Fruit fly (Drosophila melanogaster): Measurements from ENCODE around the gene tut.

tut gene

dm6 chr3L:8186627-8187396, 23.7 kb downstream of the tut start, which contains the start of the genes ERR and Atg18a (continued):
- no peak for TF ChIP-seq mirr (GFP tag; optimal IDR thresholded peaks at IDR 0.05)
- peak; percentile 76 for TF ChIP-seq CG8089 (GFP tag; optimal IDR thresholded peaks at IDR 0.05)
- TF ChIP-seq CG6254 (GFP tag; optimal IDR thresholded peaks at IDR 0.05) = peak; percentile 34
- TF ChIP-seq sob (GFP tag; IDR thresholded peaks at IDR 0.05) = peak; percentile 93
- peak; percentile 76 for TF ChIP-seq Sry-β (GFP tag; optimal IDR thresholded peaks at IDR 0.05)
- TF ChIP-seq bbx (GFP tag; IDR thresholded peaks at IDR 0.05; ENCODE audit: partially characterized antibody) = peak; percentile 50; the same call in 1 of the 2 replicates
- TF ChIP-seq CG14050 (GFP tag; IDR thresholded peaks at IDR 0.05) = peak; percentile 70
- peak; percentile 78 for TF ChIP-seq CG4820 (GFP tag; optimal IDR thresholded peaks at IDR 0.05)
- TF ChIP-seq CG17612 (GFP tag; IDR thresholded peaks at IDR 0.05) = peak; percentile 54; the same call in 1 of the 2 replicates
- TF ChIP-seq CG31388 (GFP tag; optimal IDR thresholded peaks at IDR 0.05) = peak; percentile 41
- TF ChIP-seq MESR4 (GFP tag; optimal IDR thresholded peaks at IDR 0.05) = peak; percentile 82
- TF ChIP-seq al (GFP tag; IDR thresholded peaks at IDR 0.05) = peak; percentile 91
- TF ChIP-seq CG17359 (tag; optimal IDR thresholded peaks at IDR 0.05) = peak; percentile 77
- TF ChIP-seq CG30403 (GFP tag; optimal IDR thresholded peaks at IDR 0.05) = peak; percentile 93
- TF ChIP-seq Deaf1 (tag; optimal IDR thresholded peaks at IDR 0.05) = peak; percentile 28
- peak; percentile 58 for TF ChIP-seq CG12104 (GFP tag; optimal IDR thresholded peaks at IDR 0.05)
- TF ChIP-seq HLH3B (GFP tag; IDR thresholded peaks at IDR 0.05) = peak; percentile 80
- peak; percentile 74 for TF ChIP-seq CG4617 (GFP tag; optimal IDR thresholded peaks at IDR 0.05; ENCODE audit: borderline replicate concordance)
- TF ChIP-seq sr (GFP tag; IDR thresholded peaks at IDR 0.05) = peak; percentile 46; the same call in 1 of the 3 replicates
- peak; percentile 86 for TF ChIP-seq CG7839 (tag; optimal IDR thresholded peaks at IDR 0.05)
- peak; percentile 28 for TF ChIP-seq CG10274 (GFP tag; optimal IDR thresholded peaks at IDR 0.05)
- TF ChIP-seq gcm (GFP tag; optimal IDR thresholded peaks at IDR 0.05) = peak; percentile 49
- peak; percentile 61; the same call in 1 of the 2 replicates for TF ChIP-seq inv (GFP tag; IDR thresholded peaks at IDR 0.05; ENCODE audit: partially characterized antibody)
- no peak for TF ChIP-seq Kr (GFP tag; optimal IDR thresholded peaks at IDR 0.05)

dm6 chr3L:8185263-8186227, 25.0 kb downstream of the tut start:
- TF ChIP-seq sob (GFP tag; IDR thresholded peaks at IDR 0.05) (peak; percentile 42; the same call in 1 of the 2 replicates), CG3281 (GFP tag; optimal IDR thresholded peaks at IDR 0.05) (peak; percentile 64), Aef1 (GFP tag; IDR thresholded peaks at IDR 0.05) (peak; percentile 51), PHDP (tag; optimal IDR thresholded peaks at IDR 0.05) (peak; percentile 11), Mad (GFP tag; optimal IDR thresholded peaks at IDR 0.05) (peak; percentile 41), lbe (GFP tag; optimal IDR thresholded peaks at IDR 0.05) (no peak), CG15696 (tag; optimal IDR thresholded peaks at IDR 0.05) (no peak), CHES-1-like (GFP tag; optimal IDR thresholded peaks at IDR 0.05) (peak; percentile 44), CG33213 (GFP tag; optimal IDR thresholded peaks at IDR 0.05) (no peak), CG13775 (GFP tag; optimal IDR thresholded peaks at IDR 0.05) (no peak), NC2α (GFP tag; optimal IDR thresholded peaks at IDR 0.05) (no peak), sqz (GFP tag; optimal IDR thresholded peaks at IDR 0.05) (no peak), hbn (GFP tag; IDR thresholded peaks at IDR 0.05; ENCODE audit: partially characterized antibody) (no peak), trem (tag; optimal IDR thresholded peaks at IDR 0.05) (no peak), Lhr (GFP tag; optimal IDR thresholded peaks at IDR 0.05) (no peak), CG9932 (GFP tag; IDR thresholded peaks at IDR 0.05) (peak; percentile 62), btn (GFP tag; optimal IDR thresholded peaks at IDR 0.05) (peak; percentile 16), Antp (GFP tag; optimal IDR thresholded peaks at IDR 0.05) (peak; percentile 50), CG10565 (GFP tag; optimal IDR thresholded peaks at IDR 0.05) (no peak), slbo (GFP tag; IDR thresholded peaks at IDR 0.05) (peak; percentile 69), CG16779 (GFP tag; IDR thresholded peaks at IDR 0.05) (no peak), CG4854 (GFP tag; optimal IDR thresholded peaks at IDR 0.05) (no peak), CG3847 (GFP tag; IDR thresholded peaks at IDR 0.05) (peak; percentile 23; the same call in 1 of the 2 replicates), otp (GFP tag; IDR thresholded peaks at IDR 0.05) (peak; percentile 3; the same call in 1 of the 3 replicates)

All from whole organism, embryonic.